Fruit fly (Drosophila melanogaster) whole organism, embryonic: ENCODE measurements around the gene wda.
A peak's percentile ranks its signal among the peaks of the same experiment; 100 is the strongest.

Source experiments
- ATbp ChIP-seq: fragments of 200-800 bp; sonication (Bioruptor generic); optimal IDR thresholded peaks from 2 replicates; lab custom pipeline; 2017; ENCODE audit warnings: missing biosample characterization, mild to moderate bottlenecking, missing genetic modification characterization, missing genetic modification reagents
- BtbVII ChIP-seq: fragments of 200-800 bp; sonication (Bioruptor generic); optimal IDR thresholded peaks from 3 replicates; lab custom pipeline; 2017; ENCODE audit warnings: missing biosample characterization, mild to moderate bottlenecking, missing genetic modification characterization
- CG11398 ChIP-seq: fragments of 200-800 bp; sonication (Bioruptor generic); optimal IDR thresholded peaks from 2 replicates; lab custom pipeline; 2016; ENCODE audit warnings: missing biosample characterization, missing genetic modification characterization
- CG13123 ChIP-seq: fragments of 200-800 bp; sonication (Bioruptor generic); optimal IDR thresholded peaks from 2 replicates; lab custom pipeline; 2016; ENCODE audit warnings: missing biosample characterization, missing genetic modification characterization
- CG1529 ChIP-seq: fragments of 200-800 bp; sonication (Bioruptor generic); optimal IDR thresholded peaks from 3 replicates; lab custom pipeline; 2018; ENCODE audit warnings: missing biosample characterization, missing genetic modification characterization
- CG15514 ChIP-seq: fragments of 200-800 bp; sonication (Bioruptor generic); optimal IDR thresholded peaks from 3 replicates; lab custom pipeline; 2017; ENCODE audit warnings: missing biosample characterization, missing genetic modification characterization, mild to moderate bottlenecking, moderate library complexity, missing genetic modification reagents
- CG1647 ChIP-seq: fragments of 200-800 bp; sonication (Bioruptor generic); optimal IDR thresholded peaks from 3 replicates; lab custom pipeline; 2016; ENCODE audit warnings: missing biosample characterization, missing genetic modification characterization
- CG17612 ChIP-seq: fragments of 200-800 bp; sonication (Bioruptor generic); IDR thresholded peaks from 2 replicates; pipeline ENCODE4 v1.3.6; 2022; ENCODE audit warnings: missing biosample characterization, missing genetic modification characterization
- CG18764 ChIP-seq: fragments of 200-800 bp; sonication (Bioruptor generic); optimal IDR thresholded peaks from 3 replicates; lab custom pipeline; 2016; ENCODE audit warnings: missing biosample characterization, missing genetic modification characterization
- CG3281 ChIP-seq: fragments of 200-800 bp; sonication (Bioruptor generic); optimal IDR thresholded peaks from 3 replicates; lab custom pipeline; 2017; ENCODE audit warnings: missing biosample characterization, mild to moderate bottlenecking, missing genetic modification characterization
- CG6813 ChIP-seq: fragments of 200-800 bp; sonication (Bioruptor generic); optimal IDR thresholded peaks from 2 replicates; lab custom pipeline; 2017; ENCODE audit warnings: missing biosample characterization, missing genetic modification characterization, mild to moderate bottlenecking, moderate library complexity, missing genetic modification reagents
- CG7786 ChIP-seq: fragments of 200-800 bp; sonication (Bioruptor generic); optimal IDR thresholded peaks from 2 replicates; lab custom pipeline; 2016; ENCODE audit warnings: missing biosample characterization, missing genetic modification characterization
- CG8388 ChIP-seq: fragments of 200-800 bp; sonication (Bioruptor generic); optimal IDR thresholded peaks from 2 replicates; lab custom pipeline; 2019; ENCODE audit warnings: missing biosample characterization, mild to moderate bottlenecking, missing genetic modification characterization, moderate library complexity
- CG8765 ChIP-seq: fragments of 200-800 bp; sonication (Bioruptor generic); IDR thresholded peaks from 2 replicates; pipeline ENCODE4 v1.3.6; 2022; ENCODE audit warnings: missing biosample characterization, missing genetic modification characterization
- CHES-1-like ChIP-seq: fragments of 200-800 bp; sonication (Bioruptor generic); optimal IDR thresholded peaks from 2 replicates; lab custom pipeline; 2016; ENCODE audit warnings: missing biosample characterization, missing genetic modification characterization
- CoRest ChIP-seq: fragments of 200-800 bp; sonication (Bioruptor generic); optimal IDR thresholded peaks from 3 replicates; lab custom pipeline; 2018; ENCODE audit warnings: missing biosample characterization, mild to moderate bottlenecking, missing genetic modification characterization, moderate library complexity
- Dad ChIP-seq: fragments of 200-800 bp; sonication (Bioruptor generic); optimal IDR thresholded peaks from 3 replicates; lab custom pipeline; 2016; ENCODE audit warnings: missing biosample characterization, missing genetic modification characterization
- Dp ChIP-seq: fragments of 200-800 bp; sonication (Bioruptor generic); optimal IDR thresholded peaks from 2 replicates; lab custom pipeline; 2018; ENCODE audit warnings: missing biosample characterization, mild to moderate bottlenecking, missing genetic modification characterization, moderate library complexity
- Hey ChIP-seq: fragments of 200-800 bp; sonication (Bioruptor generic); optimal IDR thresholded peaks from 3 replicates; lab custom pipeline; 2018; ENCODE audit warnings: missing biosample characterization, mild to moderate bottlenecking, missing genetic modification characterization
- Hmr ChIP-seq: fragments of 200-800 bp; sonication (Bioruptor generic); optimal IDR thresholded peaks from 3 replicates; lab custom pipeline; 2017; ENCODE audit warnings: mild to moderate bottlenecking, missing biosample characterization, missing genetic modification reagents, missing genetic modification characterization
- Mad ChIP-seq: fragments of 200-800 bp; sonication (Bioruptor generic); optimal IDR thresholded peaks from 2 replicates; lab custom pipeline; 2016; ENCODE audit warnings: missing biosample characterization, missing genetic modification characterization
- NfI ChIP-seq: fragments of 200-800 bp; sonication (Bioruptor generic); optimal IDR thresholded peaks from 3 replicates; lab custom pipeline; 2018; ENCODE audit warnings: missing biosample characterization, mild to moderate bottlenecking, missing genetic modification characterization, moderate library complexity
- Opbp ChIP-seq: fragments of 200-800 bp; sonication (Bioruptor generic); IDR thresholded peaks from 3 replicates; pipeline ENCODE4 v1.3.6; 2022; ENCODE audit warnings: missing biosample characterization, missing genetic modification characterization; ENCODE audit not compliant: partially characterized antibody
- PHDP ChIP-seq: fragments of 200-800 bp; sonication (Bioruptor generic); optimal IDR thresholded peaks from 3 replicates; lab custom pipeline; 2018; ENCODE audit warnings: missing biosample characterization, mild to moderate bottlenecking, missing genetic modification characterization, moderate library complexity
- Pdp1 ChIP-seq, 2 experiments: fragments of 200-800 bp; sonication (Bioruptor generic); optimal IDR thresholded peaks; 3 replicates each; lab custom pipeline; 2016; ENCODE audit warnings: missing biosample characterization in 2 of 2, missing genetic modification characterization in 2 of 2, mild to moderate bottlenecking in 1 of 2, moderate library complexity in 1 of 2
- Rx ChIP-seq: fragments of 200-800 bp; sonication (Bioruptor generic); IDR thresholded peaks from 2 replicates; pipeline ENCODE4 v1.3.6; 2022; ENCODE audit warnings: missing biosample characterization, missing genetic modification characterization
- Sry-β ChIP-seq: fragments of 200-800 bp; sonication (Bioruptor generic); optimal IDR thresholded peaks from 2 replicates; lab custom pipeline; 2018; ENCODE audit warnings: missing biosample characterization, mild to moderate bottlenecking, missing genetic modification characterization, moderate library complexity
- Xbp1 ChIP-seq: fragments of 200-800 bp; sonication (Bioruptor generic); optimal IDR thresholded peaks from 3 replicates; lab custom pipeline; 2016; ENCODE audit warnings: missing biosample characterization, mild to moderate bottlenecking, missing genetic modification characterization
- al ChIP-seq: fragments of 200-800 bp; sonication (Bioruptor generic); IDR thresholded peaks from 2 replicates; pipeline ENCODE4 v1.3.6; 2022; ENCODE audit warnings: missing biosample characterization, missing genetic modification characterization
- aop ChIP-seq: fragments of 200-800 bp; sonication (Bioruptor generic); IDR thresholded peaks from 2 replicates; pipeline ENCODE4 v1.3.6; 2022; ENCODE audit warnings: missing biosample characterization, missing genetic modification characterization
- bigmax ChIP-seq: fragments of 200-800 bp; sonication (Bioruptor generic); optimal IDR thresholded peaks from 2 replicates; lab custom pipeline; 2018; ENCODE audit warnings: missing biosample characterization, mild to moderate bottlenecking, missing genetic modification characterization
- dm ChIP-seq: fragments of 200-800 bp; sonication (Bioruptor generic); optimal IDR thresholded peaks from 3 replicates; lab custom pipeline; 2016; ENCODE audit warnings: missing biosample characterization, missing genetic modification characterization
- dysf ChIP-seq: fragments of 200-800 bp; sonication (Bioruptor generic); IDR thresholded peaks from 3 replicates; pipeline ENCODE4 v1.3.6; 2022; ENCODE audit warnings: missing biosample characterization, missing genetic modification characterization
- eyg ChIP-seq: fragments of 200-800 bp; sonication (Bioruptor generic); optimal IDR thresholded peaks from 3 replicates; lab custom pipeline; 2016; ENCODE audit warnings: missing biosample characterization, missing genetic modification characterization
- grau ChIP-seq: fragments of 200-800 bp; optimal IDR thresholded peaks from 3 replicates; lab custom pipeline; 2019; ENCODE audit warnings: missing biosample characterization, mild to moderate bottlenecking, missing genetic modification characterization, moderate library complexity
- h ChIP-seq: fragments of >200 bp; optimal IDR thresholded peaks from 2 replicates; lab custom pipeline; 2017
- onecut ChIP-seq: fragments of 200-800 bp; sonication (Bioruptor generic); IDR thresholded peaks from 2 replicates; pipeline ENCODE4 v1.3.6; 2022; ENCODE audit warnings: missing biosample characterization, missing genetic modification characterization
- pb ChIP-seq: fragments of 200-800 bp; sonication (Bioruptor generic); optimal IDR thresholded peaks from 3 replicates; lab custom pipeline; 2016; ENCODE audit warnings: missing biosample characterization, missing genetic modification characterization
- peb ChIP-seq: fragments of 200-800 bp; sonication (Bioruptor generic); IDR thresholded peaks from 2 replicates; pipeline ENCODE4 v1.3.6; 2022; ENCODE audit warnings: missing biosample characterization, missing genetic modification characterization
- pfk ChIP-seq: fragments of 200-800 bp; sonication (Bioruptor generic); optimal IDR thresholded peaks from 2 replicates; lab custom pipeline; 2018; ENCODE audit warnings: missing biosample characterization, mild to moderate bottlenecking, missing genetic modification characterization, moderate library complexity
- pum ChIP-seq: fragments of 200-800 bp; sonication (Bioruptor generic); optimal IDR thresholded peaks from 2 replicates; lab custom pipeline; 2016; ENCODE audit warnings: missing biosample characterization, missing genetic modification characterization
- schlank ChIP-seq: fragments of 200-800 bp; sonication (Bioruptor generic); optimal IDR thresholded peaks from 2 replicates; lab custom pipeline; 2018; ENCODE audit warnings: missing biosample characterization, mild to moderate bottlenecking, missing genetic modification characterization
- slou ChIP-seq: fragments of 200-800 bp; sonication (Bioruptor generic); optimal IDR thresholded peaks from 3 replicates; lab custom pipeline; 2016; ENCODE audit warnings: missing biosample characterization, missing genetic modification characterization
- sr ChIP-seq: fragments of 200-800 bp; sonication (Bioruptor generic); IDR thresholded peaks from 3 replicates; pipeline ENCODE4 v1.3.6; 2022; ENCODE audit warnings: missing biosample characterization, missing genetic modification characterization
- sug ChIP-seq: fragments of 200-800 bp; optimal IDR thresholded peaks from 2 replicates; lab custom pipeline; 2019; ENCODE audit warnings: missing biosample characterization, mild to moderate bottlenecking, missing genetic modification characterization, moderate library complexity
- toy ChIP-seq: fragments of 200-800 bp; sonication (Bioruptor generic); IDR thresholded peaks from 2 replicates; pipeline ENCODE4 v1.3.6; 2022; ENCODE audit warnings: missing biosample characterization, missing genetic modification characterization
- twi ChIP-seq: fragments of 200-800 bp; optimal IDR thresholded peaks from 2 replicates; lab custom pipeline; 2019; ENCODE audit warnings: missing biosample characterization, mild to moderate bottlenecking, missing genetic modification characterization, moderate library complexity
- tx ChIP-seq: fragments of 200-800 bp; sonication (Bioruptor generic); optimal IDR thresholded peaks from 2 replicates; lab custom pipeline; 2016; ENCODE audit warnings: missing biosample characterization, missing genetic modification characterization
- unpg ChIP-seq: fragments of 200-800 bp; sonication (Bioruptor generic); optimal IDR thresholded peaks from 3 replicates; lab custom pipeline; 2018; ENCODE audit warnings: missing biosample characterization, mild to moderate bottlenecking, missing genetic modification characterization, moderate library complexity
- z ChIP-seq: fragments of 200-800 bp; sonication (Bioruptor generic); IDR thresholded peaks from 3 replicates; pipeline ENCODE4 v1.3.6; 2022; ENCODE audit warnings: missing biosample characterization, missing genetic modification characterization
- zfh1 ChIP-seq: fragments of 200-800 bp; sonication (Bioruptor generic); IDR thresholded peaks from 3 replicates; pipeline ENCODE4 v1.3.6; 2022; ENCODE audit warnings: missing biosample characterization, missing genetic modification characterization

The wda gene

dm6 chr3R:23211745-23212254 lies 46.1 kb downstream of the wda start (continued):
- TF ChIP-seq pb (GFP tag; lab: Kevin White, UChicago): no peak
- peak; percentile 27 for TF ChIP-seq Mad (GFP tag; lab: Kevin White, UChicago)
- peak; percentile 96 for TF ChIP-seq grau
- no peak for TF ChIP-seq slou (GFP tag; lab: Kevin White, UChicago)
- no peak for TF ChIP-seq CG11398 (GFP tag; lab: Kevin White, UChicago)
- TF ChIP-seq CG7786 (GFP tag; lab: Kevin White, UChicago): peak; percentile 1
- peak; percentile 39 for TF ChIP-seq CG6813 (GFP tag; lab: Kevin White, UChicago)
- peak; percentile 38; the same call in 1 of the 2 replicates for TF ChIP-seq peb
- TF ChIP-seq CG1647 (GFP tag; lab: Kevin White, UChicago): peak; percentile 15
- TF ChIP-seq al: 0 out of 2 replicates have a peak, but pooled peaks have one; percentile 38
- TF ChIP-seq toy (GFP tag; lab: Robert Waterston, UW): 0 out of 2 replicates have a peak, but pooled peaks have one; percentile 30
- TF ChIP-seq CG8388 (GFP tag; lab: Kevin White, UChicago): peak; percentile 52
- TF ChIP-seq Pdp1 (GFP tag; optimal IDR thresholded peaks at IDR 0.05; lab: Kevin White, UChicago): peak; percentile 40 to 52
- TF ChIP-seq aop (GFP tag; lab: Robert Waterston, UW): no peak
- TF ChIP-seq Opbp (GFP tag; lab: Robert Waterston, UW): no peak
- peak; percentile 12 for TF ChIP-seq Hey
- peak; percentile 41 for TF ChIP-seq Xbp1 (GFP tag; lab: Kevin White, UChicago)
- TF ChIP-seq Sry-β: peak; percentile 7
- TF ChIP-seq CoRest (tag; lab: Kevin White, UChicago): peak; percentile 43
- no peak for TF ChIP-seq twi (tag; lab: Kevin White, UChicago)
- peak; percentile 41 for TF ChIP-seq PHDP
- TF ChIP-seq CG15514 (GFP tag; lab: Kevin White, UChicago): peak; percentile 43
- TF ChIP-seq onecut (GFP tag; lab: Robert Waterston, UW): peak; percentile 24; the same call in 1 of the 2 replicates
- no peak for TF ChIP-seq h (lab: Kevin White, UChicago)
- peak; percentile 74 for TF ChIP-seq Hmr (GFP tag; lab: Kevin White, UChicago)
- TF ChIP-seq tx (GFP tag; lab: Kevin White, UChicago): no peak
- no peak for TF ChIP-seq Dad (GFP tag; lab: Kevin White, UChicago)
- TF ChIP-seq pum: peak; percentile 49
- TF ChIP-seq CG18764 (GFP tag; lab: Kevin White, UChicago): no peak
- no peak for TF ChIP-seq zfh1 (GFP tag; lab: Robert Waterston, UW)
- TF ChIP-seq Rx: no peak
- TF ChIP-seq pfk: no peak
- no peak for TF ChIP-seq z
- peak; percentile 5 for TF ChIP-seq NfI (GFP tag; lab: Kevin White, UChicago)
- TF ChIP-seq dm (GFP tag; lab: Kevin White, UChicago): no peak
- TF ChIP-seq unpg: peak; percentile 66
- TF ChIP-seq bigmax (GFP tag; lab: Kevin White, UChicago): no peak
- peak; percentile 73 for TF ChIP-seq dysf (GFP tag; lab: Robert Waterston, UW)
- no peak for TF ChIP-seq sr (GFP tag; lab: Robert Waterston, UW)
- no peak for TF ChIP-seq CG17612
- peak; percentile 18 for TF ChIP-seq CG1529 (GFP tag; lab: Kevin White, UChicago)
- TF ChIP-seq CG3281 (GFP tag; lab: Kevin White, UChicago): peak; percentile 74
- peak; percentile 10 for TF ChIP-seq schlank (tag; lab: Kevin White, UChicago)
- no peak for TF ChIP-seq CHES-1-like (GFP tag; lab: Kevin White, UChicago)
- no peak for TF ChIP-seq eyg (GFP tag; lab: Kevin White, UChicago)
- no peak for TF ChIP-seq CG8765
- no peak for TF ChIP-seq Dp
- no peak for TF ChIP-seq CG13123 (GFP tag; lab: Kevin White, UChicago)
- peak; percentile 45 for TF ChIP-seq sug (tag; lab: Kevin White, UChicago)
- peak; percentile 54 for TF ChIP-seq ATbp (GFP tag; lab: Kevin White, UChicago)
- TF ChIP-seq BtbVII (GFP tag; lab: Kevin White, UChicago): peak; percentile 50
